Fruit fly (Drosophila melanogaster): ENCODE results near the gene CG8003.
A peak's percentile ranks its signal among the peaks of the same experiment; 100 is the strongest.

CG8003 gene

DNA sequence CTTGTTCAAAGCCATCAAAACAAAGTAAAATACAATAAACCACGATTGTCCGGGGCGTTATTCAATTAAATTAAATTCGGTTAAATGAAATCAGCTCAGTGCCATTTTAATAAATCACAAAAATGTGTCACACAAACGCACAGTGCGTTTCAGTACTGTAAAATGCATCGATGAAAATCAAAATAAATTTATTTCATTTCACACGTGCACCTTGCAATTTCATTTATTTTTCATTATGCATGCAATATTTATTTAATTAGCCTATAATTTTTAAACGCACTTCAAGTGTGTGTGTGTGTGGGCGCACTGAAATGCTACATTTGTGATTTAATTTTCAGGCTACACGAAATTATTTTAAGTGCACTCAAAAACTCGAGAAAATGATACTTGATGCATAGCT lies 6.8 kb upstream of the CG8003 start:
- peak; percentile 8 for TF ChIP-seq CG1603 (tag; optimal IDR thresholded peaks at IDR 0.05)
- peak; percentile 55 for TF ChIP-seq sens (GFP tag)
- TF ChIP-seq CG4854 (GFP tag; optimal IDR thresholded peaks at IDR 0.05) = no peak
- TF ChIP-seq CG14965 (GFP tag; optimal IDR thresholded peaks at IDR 0.05; ENCODE audit: borderline replicate concordance) = no peak
- no peak for TF ChIP-seq az2 (GFP tag; optimal IDR thresholded peaks at IDR 0.05)
- TF ChIP-seq gem (tag; optimal IDR thresholded peaks at IDR 0.05) = peak; percentile 19
- TF ChIP-seq bsh (GFP tag; optimal IDR thresholded peaks at IDR 0.05) = no peak
- TF ChIP-seq CG15073 (GFP tag; optimal IDR thresholded peaks at IDR 0.05) = no peak
- TF ChIP-seq ems (GFP tag; optimal IDR thresholded peaks at IDR 0.05) = no peak
- no peak for TF ChIP-seq CG17385 (GFP tag; optimal IDR thresholded peaks at IDR 0.05)
- no peak for TF ChIP-seq CG1529 (GFP tag; optimal IDR thresholded peaks at IDR 0.05)
- TF ChIP-seq Med (GFP tag) = peak; percentile 67
- no peak for TF ChIP-seq sens-2 (GFP tag; IDR thresholded peaks at IDR 0.05)
- peak in 1 of 2 experiments; percentile 34 for TF ChIP-seq Pdp1 (GFP tag; optimal IDR thresholded peaks at IDR 0.05)

DNA sequence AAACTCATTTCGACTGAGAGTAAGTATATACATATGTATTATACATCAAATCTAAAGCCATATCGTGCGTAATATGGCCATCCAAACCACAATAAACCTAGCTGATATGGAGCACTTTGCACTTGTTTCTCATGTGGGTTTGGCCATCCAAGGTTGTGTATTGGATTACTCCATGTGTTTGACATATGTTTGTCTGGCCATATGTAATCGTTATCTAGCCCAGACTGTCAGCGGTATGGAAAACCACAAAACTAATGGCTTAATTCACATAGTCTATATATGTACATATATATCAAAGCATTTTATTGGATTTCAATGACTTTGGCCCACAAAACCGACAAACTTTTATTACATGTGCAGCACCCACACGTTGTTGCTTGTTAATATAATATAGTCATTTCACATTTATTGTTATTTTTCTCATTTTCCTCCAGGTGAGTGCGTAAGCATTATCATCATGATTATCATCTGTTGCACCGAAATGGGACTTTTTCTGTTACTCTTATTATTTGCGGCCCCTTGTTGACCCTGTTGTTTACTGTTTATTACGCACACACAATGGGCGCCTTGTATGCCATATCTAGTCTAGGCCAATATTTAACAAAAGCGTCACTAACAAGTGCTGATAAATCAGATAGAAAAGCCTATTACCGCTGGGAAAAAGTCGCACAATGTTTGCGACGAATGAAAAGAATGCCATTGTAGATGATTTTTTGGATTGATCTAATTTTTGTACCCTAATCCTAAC lies 4.7 kb upstream of the CG8003 start:
- TF ChIP-seq psq (GFP tag; optimal IDR thresholded peaks at IDR 0.05) (peak; percentile 51), sob (GFP tag; IDR thresholded peaks at IDR 0.05) (peak; percentile 75; the same call in 1 of the 2 replicates), CG6854 (GFP tag; optimal IDR thresholded peaks at IDR 0.05) (no peak), E2f2 (GFP tag; IDR thresholded peaks at IDR 0.05) (no peak), ro (GFP tag; IDR thresholded peaks at IDR 0.05) (no peak), CG12299 (tag; optimal IDR thresholded peaks at IDR 0.05) (peak; percentile 53), sqz (GFP tag; optimal IDR thresholded peaks at IDR 0.05) (peak; percentile 36), CG7372 (GFP tag; IDR thresholded peaks at IDR 0.05) (no peak), CG6175 (GFP tag; IDR thresholded peaks at IDR 0.05) (no peak), fd96Cb (tag; optimal IDR thresholded peaks at IDR 0.05) (peak; percentile 39), CG10431 (GFP tag; optimal IDR thresholded peaks at IDR 0.05) (peak; percentile 43), MBD-R2 (GFP tag; IDR thresholded peaks at IDR 0.05) (peak; percentile 13; the same call in 1 of the 2 replicates), CG12155 (GFP tag; optimal IDR thresholded peaks at IDR 0.05) (peak; percentile 32), CG8281 (tag; optimal IDR thresholded peaks at IDR 0.05) (peak; percentile 40), dysf (GFP tag; IDR thresholded peaks at IDR 0.05) (no peak), HLH3B (GFP tag; IDR thresholded peaks at IDR 0.05) (peak; percentile 39; the same call in 1 of the 2 replicates), CG7987 (GFP tag; optimal IDR thresholded peaks at IDR 0.05) (peak; percentile 90), kah (GFP tag; optimal IDR thresholded peaks at IDR 0.05) (peak; percentile 4), ttk (GFP tag; IDR thresholded peaks at IDR 0.05) (no peak), CG15696 (tag; optimal IDR thresholded peaks at IDR 0.05) (peak; percentile 45), CG4328 (GFP tag; optimal IDR thresholded peaks at IDR 0.05) (peak; percentile 32), kay (GFP tag; optimal IDR thresholded peaks at IDR 0.05) (peak; percentile 45), Bteb2 (GFP tag; optimal IDR thresholded peaks at IDR 0.05) (peak; percentile 18), CG12104 (GFP tag; optimal IDR thresholded peaks at IDR 0.05) (peak; percentile 38), ap (GFP tag; IDR thresholded peaks at IDR 0.05) (peak; percentile 30; the same call in 1 of the 2 replicates), danr (GFP tag; IDR thresholded peaks at IDR 0.05) (no peak), CG4820 (GFP tag; optimal IDR thresholded peaks at IDR 0.05) (peak; percentile 10), Dll (GFP tag; IDR thresholded peaks at IDR 0.05; ENCODE audit: partially characterized antibody) (no peak), hth (optimal IDR thresholded peaks at IDR 0.05) (no peak), ranshi (GFP tag; IDR thresholded peaks at IDR 0.05) (peak; percentile 60; the same call in 1 of the 2 replicates), HLHmδ (GFP tag; optimal IDR thresholded peaks at IDR 0.05) (no peak), Dip3 (GFP tag; optimal IDR thresholded peaks at IDR 0.05) (peak; percentile 12), phol (tag; optimal IDR thresholded peaks at IDR 0.05) (no peak), fu2 (GFP tag; optimal IDR thresholded peaks at IDR 0.05) (no peak), pb (GFP tag; optimal IDR thresholded peaks at IDR 0.05) (peak; percentile 8), Sox100B (GFP tag; optimal IDR thresholded peaks at IDR 0.05) (peak; percentile 71)

Measured in whole organism, embryonic.